Worm (Caenorhabditis elegans): ENCODE measurements around the gene swan-2.

DNA sequence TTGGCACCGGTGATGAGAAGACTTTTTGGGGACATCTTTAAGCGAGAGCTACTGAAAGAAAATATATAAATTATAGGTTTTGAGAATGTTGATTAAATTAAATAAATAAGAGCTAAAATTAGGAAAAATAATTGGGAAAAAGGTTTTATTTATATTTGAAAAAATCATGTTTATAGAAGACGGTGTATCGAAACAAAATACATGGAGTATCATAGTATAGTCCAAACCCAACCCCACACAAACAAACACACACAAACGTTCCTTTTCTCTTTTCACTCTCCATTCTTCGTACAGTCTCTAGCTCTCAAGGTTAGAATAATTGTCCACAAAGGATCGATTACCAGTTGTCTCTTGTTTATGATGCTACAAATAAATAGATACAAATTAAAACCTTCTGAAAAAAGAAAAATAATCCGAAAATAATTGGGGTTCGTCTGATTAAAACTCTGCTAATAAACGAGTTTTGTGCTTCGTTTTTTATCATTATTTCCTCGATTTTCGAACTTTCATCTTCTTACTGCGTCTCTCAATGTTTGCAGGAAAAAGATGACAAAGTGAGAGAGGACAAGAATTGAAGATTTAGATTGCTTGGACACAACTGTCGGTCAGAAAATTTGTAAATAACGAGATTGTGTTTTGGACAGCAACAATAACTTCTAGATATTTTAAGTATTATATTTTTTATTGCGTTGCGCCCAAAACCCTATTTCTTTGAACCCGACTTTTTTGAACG, 47.6 kb downstream of the swan-2 start, which contains the start of gene F20G2.2:
- no peak for TF ChIP-seq lin-13 (GFP tag; optimal IDR thresholded peaks at IDR 0.05)
- TF ChIP-seq nhr-12 (tag; optimal IDR thresholded peaks at IDR 0.05): no peak
- TF ChIP-seq lin-11 (tag; optimal IDR thresholded peaks at IDR 0.05): no peak
- no peak for TF ChIP-seq unc-55 (GFP tag; optimal IDR thresholded peaks at IDR 0.05)
- TF ChIP-seq snpc-4 (tag; optimal IDR thresholded peaks at IDR 0.05): no peak
- peak; percentile 32 for TF ChIP-seq fos-1 (tag; optimal IDR thresholded peaks at IDR 0.05)
- TF ChIP-seq nhr-77 (tag; optimal IDR thresholded peaks at IDR 0.05): no peak
- TF ChIP-seq ztf-11 (tag; optimal IDR thresholded peaks at IDR 0.05): no peak
- peak; percentile 54 for TF ChIP-seq skn-1 (tag; optimal IDR thresholded peaks at IDR 0.05)
- no peak for TF ChIP-seq nhr-237 (tag; optimal IDR thresholded peaks at IDR 0.05)
- TF ChIP-seq zag-1 (tag; optimal IDR thresholded peaks at IDR 0.05): no peak

All from whole organism, L2 larva.